Worm (Caenorhabditis elegans) whole organism, young adult: ENCODE data around the gene irld-24.
A peak's percentile ranks its signal among the peaks of the same experiment; 100 is the strongest.

ENCODE experiments used
- B0019.2 ChIP-seq: fragments of 200-800 bp; sonication (Bioruptor generic); conservative IDR thresholded peaks from 2 replicates; pipeline ENCODE4 v1.3.6; 2022; ENCODE audit warnings: missing genetic modification reagents, missing genetic modification characterization, missing compliant biosample characterization
- B0261.1 ChIP-seq: sonication (generic microtip); optimal IDR thresholded peaks from 2 replicates; lab custom pipeline; 2016; ENCODE audit warnings: mild to moderate bottlenecking, missing genetic modification characterization, moderate library complexity, missing compliant biosample characterization
- B0336.3 ChIP-seq: fragments of 200-800 bp; sonication (Bioruptor generic); IDR thresholded peaks from 2 replicates; pipeline ENCODE4 v1.3.6; 2022; ENCODE audit warnings: missing genetic modification characterization, missing compliant biosample characterization
- C06A6.2 ChIP-seq: fragments of 200-800 bp; sonication (Bioruptor generic); conservative IDR thresholded peaks from 2 replicates; pipeline ENCODE4 v1.3.6; 2022; ENCODE audit warnings: missing genetic modification characterization, missing compliant biosample characterization
- F22D6.2 ChIP-seq: sonication (generic microtip); optimal IDR thresholded peaks from 2 replicates; lab custom pipeline; 2016; ENCODE audit warnings: mild to moderate bottlenecking, missing genetic modification characterization, missing compliant biosample characterization
- F39B2.1 ChIP-seq: fragments of 200-800 bp; sonication (Bioruptor generic); IDR thresholded peaks from 2 replicates; pipeline ENCODE4 v1.3.6; 2022; ENCODE audit warnings: missing genetic modification reagents, missing genetic modification characterization, missing compliant biosample characterization
- F52B5.7 ChIP-seq: sonication (generic microtip); optimal IDR thresholded peaks from 2 replicates; lab custom pipeline; 2016; ENCODE audit warnings: mild to moderate bottlenecking, missing genetic modification characterization, missing compliant biosample characterization
- F57A8.1 ChIP-seq: fragments of 200-800 bp; sonication (Bioruptor generic); optimal IDR thresholded peaks from 2 replicates; lab custom pipeline; 2018; ENCODE audit warnings: mild to moderate bottlenecking, missing genetic modification characterization, moderate library complexity, missing compliant biosample characterization
- K11D2.4 ChIP-seq: fragments of 200-800 bp; sonication (Bioruptor generic); IDR thresholded peaks from 2 replicates; pipeline ENCODE4 v1.3.6; 2022; ENCODE audit warnings: missing genetic modification reagents, missing genetic modification characterization, missing compliant biosample characterization
- K12H6.12 ChIP-seq: fragments of 200-800 bp; sonication (Bioruptor generic); optimal IDR thresholded peaks from 2 replicates; lab custom pipeline; 2018; ENCODE audit warnings: mild to moderate bottlenecking, missing genetic modification characterization, missing compliant biosample characterization
- Y53F4B.3 ChIP-seq: fragments of 200-800 bp; sonication (Bioruptor generic); IDR thresholded peaks from 2 replicates; pipeline ENCODE4 v1.3.6; 2022; ENCODE audit warnings: missing genetic modification reagents, missing genetic modification characterization, missing compliant biosample characterization
- Y56A3A.18 ChIP-seq: fragments of 200-800 bp; sonication (Bioruptor generic); IDR thresholded peaks from 2 replicates; pipeline ENCODE4 v1.3.6; 2022; ENCODE audit warnings: missing genetic modification reagents, missing genetic modification characterization, missing compliant biosample characterization
- Y95B8A.8 ChIP-seq: fragments of 200-800 bp; sonication (Bioruptor generic); IDR thresholded peaks from 2 replicates; pipeline ENCODE4 v1.3.6; 2022; ENCODE audit warnings: missing genetic modification reagents, missing genetic modification characterization, missing compliant biosample characterization
- ZK185.1 ChIP-seq: sonication (generic microtip); optimal IDR thresholded peaks from 2 replicates; lab custom pipeline; 2016; ENCODE audit warnings: mild to moderate bottlenecking, missing genetic modification characterization, missing compliant biosample characterization; ENCODE audit not compliant: poor library complexity, severe bottlenecking
- akir-1 ChIP-seq: fragments of 200-800 bp; sonication (Bioruptor generic); optimal IDR thresholded peaks from 2 replicates; lab custom pipeline; 2018; ENCODE audit warnings: mild to moderate bottlenecking, missing genetic modification characterization, moderate library complexity, missing compliant biosample characterization
- atf-7 ChIP-seq: sonication (generic microtip); optimal IDR thresholded peaks from 2 replicates; lab custom pipeline; 2017; ENCODE audit warnings: mild to moderate bottlenecking, missing genetic modification characterization, missing compliant biosample characterization
- bed-1 ChIP-seq: fragments of 200-800 bp; sonication (Bioruptor generic); IDR thresholded peaks from 2 replicates; pipeline ENCODE4 v1.3.6; 2022; ENCODE audit warnings: missing genetic modification reagents, missing genetic modification characterization, missing compliant biosample characterization
- cebp-1 ChIP-seq, 2 experiments: fragments of 200-800 bp in 1 of 2; sonication (Bioruptor generic) in 1 of 2; sonication (generic microtip) in 1 of 2; IDR thresholded peaks in 1 of 2; optimal IDR thresholded peaks in 1 of 2; 2 replicates each; pipeline versions ENCODE4 v1.3.6 to Lab custom; 2017 to 2022; ENCODE audit warnings: missing compliant biosample characterization in 2 of 2, missing genetic modification characterization in 2 of 2, mild to moderate bottlenecking in 1 of 2, missing genetic modification reagents in 1 of 2, moderate library complexity in 1 of 2
- ceh-100 ChIP-seq: fragments of 200-800 bp; sonication (Bioruptor generic); IDR thresholded peaks from 2 replicates; pipeline ENCODE4 v1.3.6; 2022; ENCODE audit warnings: missing genetic modification reagents, missing genetic modification characterization, missing compliant biosample characterization
- ceh-27 ChIP-seq: fragments of 200-800 bp; sonication (Bioruptor generic); optimal IDR thresholded peaks from 2 replicates; lab custom pipeline; 2018; ENCODE audit warnings: mild to moderate bottlenecking, missing genetic modification characterization, moderate library complexity, missing compliant biosample characterization
- die-1 ChIP-seq: sonication (generic microtip); optimal IDR thresholded peaks from 2 replicates; lab custom pipeline; 2016; ENCODE audit warnings: missing genotype, mild to moderate bottlenecking, missing genetic modification characterization, missing compliant biosample characterization
- egl-44 ChIP-seq: fragments of 200-800 bp; sonication (Bioruptor generic); IDR thresholded peaks from 2 replicates; pipeline ENCODE4 v1.3.6; 2022; ENCODE audit warnings: missing genetic modification reagents, missing genetic modification characterization, missing compliant biosample characterization
- hsf-1 ChIP-seq: fragments of 200-800 bp; sonication (Bioruptor generic); IDR thresholded peaks from 2 replicates; pipeline ENCODE4 v1.3.6; 2022; ENCODE audit warnings: missing genetic modification reagents, missing genetic modification characterization, missing compliant biosample characterization
- let-526 ChIP-seq: fragments of 200-800 bp; sonication (Bioruptor generic); IDR thresholded peaks from 2 replicates; pipeline ENCODE4 v1.3.6; 2022; ENCODE audit warnings: missing genetic modification reagents, missing genetic modification characterization, missing compliant biosample characterization
- lin-26 ChIP-seq: fragments of 200-800 bp; sonication (Bioruptor generic); IDR thresholded peaks from 2 replicates; pipeline ENCODE4 v1.3.6; 2022; ENCODE audit warnings: missing genetic modification reagents, missing genetic modification characterization, missing compliant biosample characterization
- lin-40 ChIP-seq: sonication (generic microtip); optimal IDR thresholded peaks from 2 replicates; lab custom pipeline; 2016; ENCODE audit warnings: missing genetic modification characterization, mild to moderate bottlenecking, missing compliant biosample characterization, missing genotype, missing genetic modification reagents
- lir-1 ChIP-seq: fragments of 200-800 bp; sonication (Bioruptor generic); conservative IDR thresholded peaks from 2 replicates; pipeline ENCODE4 v1.3.6; 2022; ENCODE audit warnings: missing genetic modification reagents, missing genetic modification characterization, missing compliant biosample characterization
- lsl-1 ChIP-seq: fragments of 200-800 bp; sonication (Bioruptor generic); optimal IDR thresholded peaks from 2 replicates; lab custom pipeline; 2018; ENCODE audit warnings: mild to moderate bottlenecking, missing genetic modification characterization, moderate library complexity, missing compliant biosample characterization
- madf-10 ChIP-seq: sonication (generic microtip); optimal IDR thresholded peaks from 2 replicates; lab custom pipeline; 2016; ENCODE audit warnings: mild to moderate bottlenecking, missing genetic modification characterization, missing compliant biosample characterization
- madf-3 ChIP-seq: fragments of 200-800 bp; sonication (Bioruptor generic); IDR thresholded peaks from 2 replicates; pipeline ENCODE4 v1.3.6; 2022; ENCODE audit warnings: missing genetic modification reagents, missing genetic modification characterization, missing compliant biosample characterization
- mcd-1 ChIP-seq: fragments of 200-800 bp; sonication (Bioruptor generic); IDR thresholded peaks from 2 replicates; pipeline ENCODE4 v1.3.6; 2022; ENCODE audit warnings: missing genetic modification reagents, missing genetic modification characterization, missing compliant biosample characterization
- nfyb-1 ChIP-seq: fragments of 200-800 bp; sonication (Bioruptor generic); IDR thresholded peaks from 2 replicates; pipeline ENCODE4 v1.3.6; 2022; ENCODE audit warnings: missing genetic modification reagents, missing genetic modification characterization, missing compliant biosample characterization
- nhr-90 ChIP-seq: sonication (generic microtip); optimal IDR thresholded peaks from 2 replicates; lab custom pipeline; 2016; ENCODE audit warnings: missing genotype, mild to moderate bottlenecking, missing genetic modification characterization, missing compliant biosample characterization
- pha-4 ChIP-seq: fragments of 150-350 bp; sonication (generic microtip); optimal IDR thresholded peaks from 2 replicates; lab custom pipeline; 2014; ENCODE audit warnings: missing biosample characterization, missing genetic modification reagents, missing genetic modification characterization
- rcor-1 ChIP-seq: fragments of 200-800 bp; sonication (Bioruptor generic); IDR thresholded peaks from 2 replicates; pipeline ENCODE4 v1.3.6; 2022; ENCODE audit warnings: missing genetic modification reagents, missing genetic modification characterization, missing compliant biosample characterization
- repo-1 ChIP-seq: sonication (generic microtip); optimal IDR thresholded peaks from 2 replicates; lab custom pipeline; 2017; ENCODE audit warnings: mild to moderate bottlenecking, missing genetic modification characterization, missing compliant biosample characterization
- sdz-38 ChIP-seq: sonication (generic microtip); optimal IDR thresholded peaks from 2 replicates; lab custom pipeline; 2016; ENCODE audit warnings: missing genotype, missing genetic modification characterization, missing compliant biosample characterization
- snpc-1.3 ChIP-seq: sonication (generic microtip); optimal IDR thresholded peaks from 2 replicates; lab custom pipeline; 2017; ENCODE audit warnings: missing genetic modification characterization, mild to moderate bottlenecking, missing compliant biosample characterization, antibody characterized with exemption, moderate library complexity, missing genotype, missing genetic modification reagents; ENCODE audit not compliant: insufficient read depth
- snpc-3.4 ChIP-seq: sonication (generic microtip); optimal IDR thresholded peaks from 2 replicates; lab custom pipeline; 2017; ENCODE audit warnings: missing genetic modification characterization, mild to moderate bottlenecking, missing compliant biosample characterization, antibody characterized with exemption, moderate library complexity, missing genotype, missing genetic modification reagents
- snpc-4 ChIP-seq, 5 experiments: fragments of 150-350 bp in 1 of 5; sonication (generic microtip) in 4 of 5; optimal IDR thresholded peaks; 2 replicates each; lab custom pipeline; 2014 to 2018; ENCODE audit warnings: missing genetic modification characterization in 5 of 5, missing biosample characterization in 3 of 5, antibody characterized with exemption in 2 of 5, mild to moderate bottlenecking in 2 of 5, missing compliant biosample characterization in 2 of 5, missing genotype in 2 of 5, moderate library complexity in 2 of 5, missing genetic modification reagents in 1 of 5
- unc-62 ChIP-seq: fragments of 150-350 bp; optimal IDR thresholded peaks from 2 replicates; lab custom pipeline; 2014; ENCODE audit warnings: missing biosample characterization, missing genetic modification reagents, missing genetic modification characterization
- zfh-2 ChIP-seq: fragments of 200-800 bp; sonication (Bioruptor generic); conservative IDR thresholded peaks from 2 replicates; pipeline ENCODE4 v1.3.6; 2022; ENCODE audit warnings: missing genetic modification reagents, missing genetic modification characterization, missing compliant biosample characterization
- zim-3 ChIP-seq: sonication (generic microtip); optimal IDR thresholded peaks from 2 replicates; lab custom pipeline; 2017; ENCODE audit warnings: mild to moderate bottlenecking, missing genetic modification characterization, moderate library complexity, missing compliant biosample characterization
- ztf-25 ChIP-seq: fragments of 200-800 bp; sonication (Bioruptor generic); IDR thresholded peaks from 2 replicates; pipeline ENCODE4 v1.3.6; 2022; ENCODE audit warnings: missing genetic modification reagents, missing genetic modification characterization, missing compliant biosample characterization
- ztf-28 ChIP-seq: fragments of 200-800 bp; sonication (Bioruptor generic); IDR thresholded peaks from 2 replicates; pipeline ENCODE4 v1.3.6; 2022; ENCODE audit warnings: missing genetic modification reagents, missing genetic modification characterization, missing compliant biosample characterization

The irld-24 gene

ce11 chrX:13945090-13945489 lies 41.3 kb upstream of the irld-24 start:
- TF ChIP-seq rcor-1 (GFP tag; lab: Robert Waterston, UW) (no peak), F39B2.1 (no peak), snpc-4 (GFP tag; optimal IDR thresholded peaks at IDR 0.05; lab: Kevin White, UChicago) (no peak), snpc-4 (tag; optimal IDR thresholded peaks at IDR 0.05; lab: Kevin White, UChicago) (no peak), egl-44 (no peak), ztf-25 (no peak), lin-40 (tag; lab: Kevin White, UChicago) (no peak)

DNA sequence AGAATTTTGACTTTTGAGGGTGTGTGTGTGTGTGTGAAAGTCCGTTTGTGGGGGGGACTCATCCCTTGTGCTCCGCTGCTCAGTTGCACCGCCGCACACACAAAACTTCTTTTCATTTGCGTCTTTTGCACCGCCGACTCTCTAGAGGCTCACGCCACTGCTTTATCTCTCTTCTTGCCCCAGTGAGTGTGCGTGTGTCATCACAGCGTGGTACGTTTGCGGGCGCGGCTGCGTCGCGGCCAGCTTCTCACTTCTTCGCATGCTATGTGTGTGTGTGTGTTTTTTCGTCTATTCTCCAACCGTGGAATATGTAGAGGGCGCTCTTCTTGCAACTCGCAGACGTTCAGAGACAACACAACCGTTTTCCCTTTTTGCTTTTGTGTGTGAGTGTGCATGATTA lies 40.9 kb upstream of the irld-24 start:
- 0 out of 2 replicates have a peak, but pooled peaks have one; percentile 54 for TF ChIP-seq K11D2.4
- TF ChIP-seq snpc-1.3, result no peak
- TF ChIP-seq sdz-38 (tag; lab: Kevin White, UChicago), result no peak
- TF ChIP-seq akir-1 (GFP tag; lab: Kevin White, UChicago), result no peak
- TF ChIP-seq nfyb-1 (GFP tag; lab: Robert Waterston, UW), result 0 out of 2 replicates have a peak, but pooled peaks have one; percentile 67
- TF ChIP-seq lsl-1 (GFP tag; lab: Kevin White, UChicago), result no peak
- TF ChIP-seq B0261.1 (tag; lab: Kevin White, UChicago), result no peak
- no peak for TF ChIP-seq snpc-3.4 (tag; lab: Kevin White, UChicago)
- peak; percentile 67 for TF ChIP-seq ceh-27 (GFP tag; lab: Kevin White, UChicago)
- TF ChIP-seq Y53F4B.3 (GFP tag; lab: Robert Waterston, UW), result no peak
- peak; percentile 84 for TF ChIP-seq K12H6.12
- TF ChIP-seq repo-1 (tag; lab: Kevin White, UChicago), result no peak
- no peak for TF ChIP-seq atf-7 (tag; lab: Kevin White, UChicago)
- no peak for TF ChIP-seq Y95B8A.8 (GFP tag; lab: Robert Waterston, UW)
- no peak for TF ChIP-seq pha-4 (tag; lab: Kevin White, UChicago)
- TF ChIP-seq snpc-4 (GFP tag; optimal IDR thresholded peaks at IDR 0.05; lab: Kevin White, UChicago), result peak; percentile 85
- TF ChIP-seq snpc-4 (tag; optimal IDR thresholded peaks at IDR 0.05; lab: Kevin White, UChicago), result peak in 3 of 4 experiments; percentile 79 to 85 (median 83)
- TF ChIP-seq die-1 (tag; lab: Kevin White, UChicago), result no peak
- peak; percentile 95 for TF ChIP-seq zfh-2 (GFP tag; lab: Robert Waterston, UW)
- TF ChIP-seq B0336.3 (GFP tag; lab: Robert Waterston, UW), result no peak
- no peak for TF ChIP-seq lir-1 (GFP tag; lab: Robert Waterston, UW)
- no peak for TF ChIP-seq ceh-100 (GFP tag; lab: Robert Waterston, UW)
- TF ChIP-seq ztf-28 (GFP tag; lab: Robert Waterston, UW), result no peak
- no peak for TF ChIP-seq zim-3 (tag; lab: Kevin White, UChicago)
- TF ChIP-seq madf-10, result peak; percentile 41
- no peak for TF ChIP-seq egl-44
- TF ChIP-seq madf-3 (GFP tag; lab: Robert Waterston, UW), result 0 out of 2 replicates have a peak, but pooled peaks have one; percentile 49
- TF ChIP-seq Y56A3A.18, result no peak
- TF ChIP-seq nhr-90, result no peak
- TF ChIP-seq hsf-1, result no peak
- TF ChIP-seq lin-26 (GFP tag; lab: Robert Waterston, UW), result no peak
- TF ChIP-seq C06A6.2 (GFP tag; lab: Robert Waterston, UW), result no peak
- TF ChIP-seq mcd-1 (GFP tag; lab: Robert Waterston, UW), result peak; percentile 28; the same call in 1 of the 2 replicates
- TF ChIP-seq F22D6.2 (tag; lab: Kevin White, UChicago), result no peak
- TF ChIP-seq F52B5.7 (tag; lab: Kevin White, UChicago), result no peak
- no peak for TF ChIP-seq bed-1 (GFP tag; lab: Robert Waterston, UW)
- TF ChIP-seq let-526 (GFP tag; lab: Robert Waterston, UW), result no peak
- TF ChIP-seq cebp-1 (GFP tag; IDR thresholded peaks at IDR 0.05; lab: Robert Waterston, UW), result 0 out of 2 replicates have a peak, but pooled peaks have one; percentile 17
- peak; percentile 63 for TF ChIP-seq cebp-1 (tag; optimal IDR thresholded peaks at IDR 0.05; lab: Kevin White, UChicago)
- TF ChIP-seq B0019.2 (GFP tag; lab: Robert Waterston, UW), result no peak
- no peak for TF ChIP-seq unc-62 (GFP tag; lab: Kevin White, UChicago)
- no peak for TF ChIP-seq F57A8.1
- no peak for TF ChIP-seq ZK185.1 (tag; lab: Kevin White, UChicago)
